Worm (Caenorhabditis elegans) whole organism, L2 larva: ENCODE measurements around the gene F14H12.2.

Source experiments
- C34F6.9 ChIP-seq: fragments of 150-350 bp; optimal IDR thresholded peaks from 2 replicates; lab custom pipeline; 2014; ENCODE audit warnings: missing biosample characterization, missing genetic modification characterization
- alr-1 ChIP-seq: fragments of 150-350 bp; optimal IDR thresholded peaks from 2 replicates; lab custom pipeline; 2014; ENCODE audit warnings: missing biosample characterization, missing genetic modification characterization
- ama-1 ChIP-seq: fragments of 150-350 bp; optimal IDR thresholded peaks from 2 replicates; lab custom pipeline; 2018; ENCODE audit warnings: inconsistent platforms
- blmp-1 ChIP-seq: sonication (generic microtip); optimal IDR thresholded peaks from 2 replicates; lab custom pipeline; 2017; ENCODE audit warnings: missing genetic modification characterization, mild to moderate bottlenecking, missing compliant biosample characterization, antibody characterized with exemption, moderate library complexity; ENCODE audit not compliant: insufficient read depth
- egl-27 ChIP-seq: sonication (generic microtip); optimal IDR thresholded peaks from 3 replicates; lab custom pipeline; 2017; ENCODE audit warnings: missing biosample characterization, missing genetic modification reagents, missing genetic modification characterization
- elt-1 ChIP-seq: fragments of 150-350 bp; optimal IDR thresholded peaks from 2 replicates; lab custom pipeline; 2014; ENCODE audit warnings: missing biosample characterization, missing genetic modification characterization
- elt-3 ChIP-seq: sonication (generic microtip); optimal IDR thresholded peaks from 2 replicates; lab custom pipeline; 2017; ENCODE audit warnings: missing biosample characterization, missing genetic modification characterization
- fos-1 ChIP-seq: fragments of 150-350 bp; optimal IDR thresholded peaks from 2 replicates; lab custom pipeline; 2014; ENCODE audit warnings: missing biosample characterization, missing genetic modification characterization
- gmeb-1 ChIP-seq: fragments of 150-350 bp; optimal IDR thresholded peaks from 2 replicates; lab custom pipeline; 2014; ENCODE audit warnings: missing biosample characterization, missing genetic modification characterization
- mbf-1 ChIP-seq: sonication (generic microtip); optimal IDR thresholded peaks from 2 replicates; lab custom pipeline; 2017; ENCODE audit warnings: missing biosample characterization, missing genetic modification characterization
- nhr-129 ChIP-seq: fragments of 150-350 bp; optimal IDR thresholded peaks from 2 replicates; lab custom pipeline; 2014; ENCODE audit warnings: missing biosample characterization, missing genetic modification characterization
- nhr-6 ChIP-seq: fragments of 150-350 bp; optimal IDR thresholded peaks from 2 replicates; lab custom pipeline; 2014; ENCODE audit warnings: missing biosample characterization, missing genetic modification characterization
- sem-4 ChIP-seq: fragments of 150-350 bp; optimal IDR thresholded peaks from 2 replicates; lab custom pipeline; 2014; ENCODE audit warnings: missing biosample characterization, missing genetic modification reagents, missing genetic modification characterization
- sma-9 ChIP-seq, 2 experiments: fragments of 150-350 bp in 1 of 2; sonication (generic microtip) in 1 of 2; optimal IDR thresholded peaks; 2 replicates each; lab custom pipeline; 2014 to 2016; ENCODE audit warnings: missing genetic modification characterization in 2 of 2, mild to moderate bottlenecking in 1 of 2, missing biosample characterization in 1 of 2, missing compliant biosample characterization in 1 of 2, missing genetic modification reagents in 1 of 2, moderate library complexity in 1 of 2
- unc-62 ChIP-seq: fragments of 150-350 bp; optimal IDR thresholded peaks from 2 replicates; lab custom pipeline; 2014; ENCODE audit warnings: missing biosample characterization, missing genetic modification reagents, missing genetic modification characterization

Gene F14H12.2

DNA sequence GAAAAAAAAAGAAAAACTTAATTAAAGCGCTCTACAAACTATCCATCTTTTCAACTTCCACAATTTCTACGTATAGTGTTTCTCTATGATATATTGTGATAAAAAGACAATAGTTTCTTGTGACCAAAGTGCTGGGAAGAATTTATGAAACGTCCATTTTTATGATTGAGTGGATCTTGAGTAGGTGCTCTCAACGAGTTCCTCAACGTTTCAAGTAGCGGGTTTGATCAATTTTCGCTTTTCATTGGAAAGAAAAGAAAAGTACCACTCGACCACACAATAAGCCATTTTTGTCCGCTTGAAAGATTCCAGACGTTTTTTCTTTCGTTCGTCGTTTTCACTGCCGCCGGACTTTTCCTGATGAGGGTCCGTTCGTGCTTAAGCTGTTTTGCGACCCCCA lies 47.2 kb downstream of the F14H12.2 start:
- TF ChIP-seq blmp-1 (tag; lab: Kevin White, UChicago) (no peak), sma-9 (GFP tag; optimal IDR thresholded peaks at IDR 0.05; lab: Kevin White, UChicago) (no peak), sma-9 (tag; optimal IDR thresholded peaks at IDR 0.05; lab: Kevin White, UChicago) (no peak), alr-1 (no peak), nhr-129 (no peak), unc-62 (no peak), elt-1 (no peak), fos-1 (tag; lab: Kevin White, UChicago) (no peak), ama-1 (lab: Kevin White, UChicago) (no peak), elt-3 (tag; lab: Kevin White, UChicago) (no peak), mbf-1 (tag; lab: Kevin White, UChicago) (no peak)

DNA sequence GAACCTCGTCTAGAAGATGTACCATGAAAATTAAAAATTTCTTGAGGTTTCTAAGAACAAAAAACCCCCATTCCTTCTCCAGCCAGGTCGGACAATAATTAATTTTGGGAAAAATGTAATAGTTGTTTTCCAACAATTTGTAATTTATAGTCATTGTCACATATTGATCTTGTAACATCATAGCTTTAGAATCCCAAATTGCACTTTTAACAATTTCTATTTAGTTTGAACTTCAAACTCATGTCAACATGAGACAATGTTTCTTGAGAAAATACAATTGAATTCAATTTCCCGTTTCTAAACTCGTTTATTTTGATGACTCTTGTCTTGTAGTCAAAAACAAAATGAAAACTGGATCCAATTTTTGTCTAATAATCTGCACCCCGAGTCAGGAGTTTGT lies 50.0 kb downstream of the F14H12.2 start:
- TF ChIP-seq gmeb-1: no peak
- no peak for TF ChIP-seq mbf-1 (tag; lab: Kevin White, UChicago)
- TF ChIP-seq egl-27: no peak
- no peak for TF ChIP-seq nhr-6 (tag; lab: Kevin White, UChicago)
- TF ChIP-seq sem-4 (tag; lab: Kevin White, UChicago): no peak
- TF ChIP-seq nhr-129: no peak
- no peak for TF ChIP-seq fos-1 (tag; lab: Kevin White, UChicago)
- no peak for TF ChIP-seq C34F6.9 (tag; lab: Kevin White, UChicago)
- TF ChIP-seq, all 48 proteins: peak for 0
